Worm (Caenorhabditis elegans): Measurements from ENCODE around the gene F54C8.7.

ce11 chrIII:9488027-9488426 is 34.2 kb upstream of the F54C8.7 start:
- TF ChIP-seq hlh-30 (tag; optimal IDR thresholded peaks at IDR 0.05; ENCODE audit: insufficient read depth) (no peak), zip-5 (tag; optimal IDR thresholded peaks at IDR 0.05) (no peak), fkh-10 (GFP tag; optimal IDR thresholded peaks at IDR 0.05) (no peak), pros-1 (tag; optimal IDR thresholded peaks at IDR 0.05) (no peak), fkh-6 (tag; optimal IDR thresholded peaks at IDR 0.05) (no peak)
